Worm (Caenorhabditis elegans) whole organism, L4 larva: ENCODE results near the gene rpl-10.

Experiments used
- F10B5.3 ChIP-seq: sonication (generic microtip); optimal IDR thresholded peaks from 2 replicates; lab custom pipeline; 2016; ENCODE audit warnings: mild to moderate bottlenecking, missing genetic modification characterization, missing compliant biosample characterization
- F26F4.8 ChIP-seq: fragments of 200-800 bp; sonication (Bioruptor generic); conservative IDR thresholded peaks from 2 replicates; pipeline ENCODE4 v1.3.6; 2022; ENCODE audit warnings: missing genetic modification characterization, missing compliant biosample characterization
- F44E2.7 ChIP-seq: fragments of 200-800 bp; sonication (Bioruptor generic); IDR thresholded peaks from 2 replicates; pipeline ENCODE4 v2.1.2; 2022; ENCODE audit warnings: missing genetic modification characterization, missing compliant biosample characterization
- F49E8.2 ChIP-seq: sonication (generic microtip); optimal IDR thresholded peaks from 2 replicates; lab custom pipeline; 2016; ENCODE audit warnings: missing compliant biosample characterization, mild to moderate bottlenecking, missing genetic modification characterization, borderline replicate concordance
- T26A8.4 ChIP-seq: fragments of 200-800 bp; sonication (Bioruptor generic); IDR thresholded peaks from 2 replicates; pipeline ENCODE4 v1.3.6; 2022; ENCODE audit warnings: missing genetic modification characterization, missing compliant biosample characterization
- Y75B8A.6 ChIP-seq: fragments of 200-800 bp; sonication (Bioruptor generic); IDR thresholded peaks from 2 replicates; pipeline ENCODE4 v1.3.6; 2022; ENCODE audit warnings: missing genetic modification reagents, missing genetic modification characterization, missing compliant biosample characterization
- ZK546.5 ChIP-seq, 2 experiments: sonication (generic microtip); optimal IDR thresholded peaks; 2 replicates each; lab custom pipeline; 2017; ENCODE audit warnings: missing biosample characterization in 2 of 2, missing genetic modification characterization in 2 of 2
- aha-1 ChIP-seq: fragments of 150-350 bp; peaks from one replicate; lab custom pipeline; 2014; ENCODE audit warnings: missing biosample characterization, missing genetic modification characterization
- aly-2 ChIP-seq: sonication (generic microtip); optimal IDR thresholded peaks from 2 replicates; lab custom pipeline; 2018; ENCODE audit warnings: missing biosample characterization, missing genetic modification characterization
- arid-1 ChIP-seq: fragments of 200-800 bp; sonication (Bioruptor generic); conservative IDR thresholded peaks from 2 replicates; pipeline ENCODE4 v1.3.6; 2022; ENCODE audit warnings: missing genetic modification reagents, missing genetic modification characterization, missing compliant biosample characterization
- attf-4 ChIP-seq: sonication (generic microtip); optimal IDR thresholded peaks from 3 replicates; lab custom pipeline; 2017; ENCODE audit warnings: missing biosample characterization, missing genetic modification characterization
- ceh-28 ChIP-seq: fragments of 150-350 bp; optimal IDR thresholded peaks from 2 replicates; lab custom pipeline; 2014; ENCODE audit warnings: missing biosample characterization, missing genetic modification reagents, missing genetic modification characterization
- ceh-44 ChIP-seq: fragments of 200-800 bp; sonication (Bioruptor generic); IDR thresholded peaks from 2 replicates; pipeline ENCODE4 v1.3.6; 2022; ENCODE audit warnings: missing genetic modification reagents, missing genetic modification characterization, missing compliant biosample characterization
- ceh-82 ChIP-seq: sonication (generic microtip); optimal IDR thresholded peaks from 2 replicates; lab custom pipeline; 2017; ENCODE audit warnings: missing biosample characterization, missing genetic modification characterization
- daf-12 ChIP-seq: fragments of 150-350 bp; optimal IDR thresholded peaks from 2 replicates; lab custom pipeline; 2014; ENCODE audit warnings: missing biosample characterization, missing genetic modification reagents, missing genetic modification characterization
- daf-8 ChIP-seq: fragments of 200-800 bp; sonication (Bioruptor generic); IDR thresholded peaks from 2 replicates; pipeline ENCODE4 v1.3.6; 2022; ENCODE audit warnings: missing genetic modification characterization, missing compliant biosample characterization
- dmd-6 ChIP-seq: fragments of 200-800 bp; sonication (Bioruptor generic); IDR thresholded peaks from 2 replicates; pipeline ENCODE4 v1.3.6; 2022; ENCODE audit warnings: missing genetic modification reagents, missing genetic modification characterization, missing compliant biosample characterization
- dmd-8 ChIP-seq: fragments of 200-800 bp; sonication (Bioruptor generic); IDR thresholded peaks from 2 replicates; pipeline ENCODE4 v1.3.6; 2022; ENCODE audit warnings: missing genetic modification characterization, missing compliant biosample characterization
- dve-1 ChIP-seq: sonication (generic microtip); optimal IDR thresholded peaks from 2 replicates; lab custom pipeline; 2017; ENCODE audit warnings: antibody characterized with exemption, mild to moderate bottlenecking, missing genetic modification characterization, missing compliant biosample characterization; ENCODE audit not compliant: insufficient read depth
- egl-27 ChIP-seq: sonication (generic microtip); optimal IDR thresholded peaks from 3 replicates; lab custom pipeline; 2017; ENCODE audit warnings: missing biosample characterization, missing genetic modification reagents, missing genetic modification characterization
- fkh-10 ChIP-seq: fragments of 150-350 bp; optimal IDR thresholded peaks from 2 replicates; lab custom pipeline; 2014; ENCODE audit warnings: missing biosample characterization, missing genetic modification reagents, missing genetic modification characterization
- gei-8 ChIP-seq: fragments of 200-800 bp; sonication (Bioruptor generic); optimal IDR thresholded peaks from 2 replicates; lab custom pipeline; 2018; ENCODE audit warnings: mild to moderate bottlenecking, missing genetic modification characterization, missing compliant biosample characterization
- hlh-11 ChIP-seq: fragments of 200-800 bp; sonication (Bioruptor generic); optimal IDR thresholded peaks from 2 replicates; lab custom pipeline; 2018; ENCODE audit warnings: mild to moderate bottlenecking, missing genetic modification characterization, missing compliant biosample characterization
- lin-15B ChIP-seq: fragments of 150-350 bp; sonication (generic microtip); optimal IDR thresholded peaks from 3 replicates; lab custom pipeline; 2014; ENCODE audit warnings: missing biosample characterization, missing genetic modification characterization
- lir-3 ChIP-seq: sonication (generic microtip); optimal IDR thresholded peaks from 2 replicates; lab custom pipeline; 2016; ENCODE audit warnings: mild to moderate bottlenecking, missing genetic modification characterization, missing compliant biosample characterization
- madf-9 ChIP-seq: fragments of 200-800 bp; sonication (Bioruptor generic); conservative IDR thresholded peaks from 2 replicates; pipeline ENCODE4 v1.3.6; 2022; ENCODE audit warnings: missing genetic modification reagents, missing genetic modification characterization, missing compliant biosample characterization
- mdl-1 ChIP-seq, 2 experiments: fragments of 150-350 bp in 1 of 2; sonication (generic microtip) in 1 of 2; optimal IDR thresholded peaks; 2 replicates each; lab custom pipeline; 2014 to 2017; ENCODE audit warnings: missing biosample characterization in 2 of 2, missing genetic modification characterization in 2 of 2
- mep-1 ChIP-seq: fragments of 150-350 bp; sonication (generic microtip); optimal IDR thresholded peaks from 3 replicates; lab custom pipeline; 2014; ENCODE audit warnings: missing biosample characterization, missing genetic modification characterization
- mxl-2 ChIP-seq: fragments of 200-800 bp; sonication (Bioruptor generic); conservative IDR thresholded peaks from 2 replicates; pipeline ENCODE4 v1.3.6; 2022; ENCODE audit warnings: missing genetic modification reagents, missing genetic modification characterization, missing compliant biosample characterization
- nhr-10 ChIP-seq: fragments of 150-350 bp; optimal IDR thresholded peaks from 2 replicates; lab custom pipeline; 2014; ENCODE audit warnings: missing biosample characterization, missing genetic modification characterization
- nhr-111 ChIP-seq: fragments of 200-800 bp; sonication (Bioruptor generic); optimal IDR thresholded peaks from 2 replicates; lab custom pipeline; 2018; ENCODE audit warnings: mild to moderate bottlenecking, missing genetic modification characterization, missing compliant biosample characterization
- nhr-237 ChIP-seq: sonication (generic microtip); optimal IDR thresholded peaks from 2 replicates; lab custom pipeline; 2017; ENCODE audit warnings: missing biosample characterization, missing genetic modification characterization
- nhr-41 ChIP-seq: fragments of 200-800 bp; sonication (Bioruptor generic); IDR thresholded peaks from 2 replicates; pipeline ENCODE4 v1.3.6; 2022; ENCODE audit warnings: missing genetic modification reagents, missing genetic modification characterization, missing compliant biosample characterization
- nhr-42 ChIP-seq: fragments of 200-800 bp; sonication (Bioruptor generic); IDR thresholded peaks from 2 replicates; pipeline ENCODE4 v1.3.6; 2022; ENCODE audit warnings: missing genetic modification characterization, missing compliant biosample characterization
- nhr-6 ChIP-seq: fragments of 150-350 bp; optimal IDR thresholded peaks from 2 replicates; lab custom pipeline; 2014; ENCODE audit warnings: missing biosample characterization, missing genetic modification characterization
- php-3 ChIP-seq: fragments of 200-800 bp; sonication (Bioruptor generic); IDR thresholded peaks from 2 replicates; pipeline ENCODE4 v1.3.6; 2022; ENCODE audit warnings: missing genetic modification reagents, missing genetic modification characterization, missing compliant biosample characterization
- rbr-2 ChIP-seq: sonication (generic microtip); optimal IDR thresholded peaks from 2 replicates; lab custom pipeline; 2016; ENCODE audit warnings: missing genotype, missing genetic modification characterization, missing compliant biosample characterization
- set-16 ChIP-seq: fragments of 200-800 bp; sonication (Bioruptor generic); IDR thresholded peaks from 2 replicates; pipeline ENCODE4 v1.3.6; 2022; ENCODE audit warnings: missing genetic modification reagents, missing genetic modification characterization, missing compliant biosample characterization
- skn-1 ChIP-seq: fragments of 150-350 bp; optimal IDR thresholded peaks from 2 replicates; lab custom pipeline; 2014; ENCODE audit warnings: missing biosample characterization, missing genetic modification characterization
- snpc-1.2 ChIP-seq: fragments of 200-800 bp; sonication (Bioruptor generic); IDR thresholded peaks from 2 replicates; pipeline ENCODE4 v1.3.6; 2022; ENCODE audit warnings: missing genetic modification reagents, missing genetic modification characterization, missing compliant biosample characterization
- snpc-4 ChIP-seq: fragments of 150-350 bp; optimal IDR thresholded peaks from 2 replicates; lab custom pipeline; 2014; ENCODE audit warnings: missing biosample characterization, missing genetic modification characterization
- tag-97 ChIP-seq: fragments of 200-800 bp; sonication (Bioruptor generic); IDR thresholded peaks from 2 replicates; pipeline ENCODE4 v1.3.6; 2022; ENCODE audit warnings: missing genetic modification characterization, missing compliant biosample characterization
- tra-1 ChIP-seq: fragments of 200-800 bp; sonication (Bioruptor generic); IDR thresholded peaks from 2 replicates; pipeline ENCODE4 v1.3.6; 2022; ENCODE audit warnings: missing genetic modification reagents, missing genetic modification characterization, missing compliant biosample characterization
- unc-39 ChIP-seq: sonication (generic microtip); optimal IDR thresholded peaks from 2 replicates; lab custom pipeline; 2017; ENCODE audit warnings: missing biosample characterization, missing genetic modification characterization
- unc-62 ChIP-seq, 3 experiments: fragments of 150-350 bp in 1 of 3; sonication (generic microtip); optimal IDR thresholded peaks in 2 of 3; peaks in 1 of 3; 1 replicate in 1 of 3; 2 replicates in 2 of 3; lab custom pipeline; 2014 to 2017; ENCODE audit warnings: missing biosample characterization in 3 of 3, missing genetic modification characterization in 3 of 3, missing genetic modification reagents in 3 of 3, missing genotype in 1 of 3
- vab-7 ChIP-seq: fragments of 200-800 bp; sonication (Bioruptor generic); IDR thresholded peaks from 2 replicates; pipeline ENCODE4 v1.3.6; 2022; ENCODE audit warnings: missing genetic modification reagents, missing genetic modification characterization, missing compliant biosample characterization
- zag-1 ChIP-seq: fragments of 150-350 bp; optimal IDR thresholded peaks from 2 replicates; lab custom pipeline; 2014; ENCODE audit warnings: missing biosample characterization, missing genetic modification characterization
- zfp-3 ChIP-seq: fragments of 200-800 bp; sonication (Bioruptor generic); conservative IDR thresholded peaks from 2 replicates; pipeline ENCODE4 v1.3.6; 2022; ENCODE audit warnings: missing genetic modification reagents, missing genetic modification characterization, missing compliant biosample characterization
- zip-2 ChIP-seq: fragments of 150-350 bp; optimal IDR thresholded peaks from 2 replicates; lab custom pipeline; 2014; ENCODE audit warnings: missing biosample characterization, missing genetic modification characterization
- ztf-11 ChIP-seq: fragments of 150-350 bp; optimal IDR thresholded peaks from 2 replicates; lab custom pipeline; 2014; ENCODE audit warnings: missing biosample characterization, missing genetic modification characterization

rpl-10 gene

DNA sequence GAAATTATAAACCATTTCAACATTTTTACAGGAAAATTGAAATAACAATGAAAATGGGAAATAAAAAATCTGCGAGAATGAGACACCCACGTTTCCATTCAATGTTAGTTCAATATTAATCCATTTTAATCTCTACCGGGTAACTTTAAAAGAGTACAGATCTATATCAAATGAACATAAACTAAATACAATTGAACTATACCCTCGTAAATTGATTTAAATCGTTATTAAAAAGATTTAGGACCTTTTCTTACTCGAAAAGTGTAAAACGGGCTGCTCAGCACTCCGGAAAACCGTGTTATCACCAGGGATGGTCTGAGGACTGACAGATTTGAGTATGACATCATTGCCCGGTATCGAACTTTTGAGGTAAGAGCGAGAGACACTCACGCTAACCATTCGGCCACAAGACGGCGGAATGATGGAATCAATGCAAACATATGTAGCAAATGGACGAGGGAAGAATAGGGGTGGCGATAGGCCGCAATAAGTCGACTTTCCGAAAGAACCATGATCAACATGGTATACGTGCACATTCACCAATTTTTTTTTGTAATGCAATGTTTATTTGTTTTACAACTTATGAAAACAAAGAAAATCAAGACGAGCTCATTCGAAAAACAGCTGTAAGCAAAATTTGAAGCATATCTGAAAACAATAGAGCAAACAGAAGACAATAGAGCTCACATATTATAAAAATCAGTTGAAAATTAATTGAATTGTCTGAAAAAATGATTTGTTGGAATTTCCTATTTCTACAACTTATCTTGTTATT lies 36.6 kb upstream of the rpl-10 start, which contains the start of the genes chst-1 and C41C4.9 (continued):
- TF ChIP-seq Y75B8A.6 (GFP tag; lab: Robert Waterston, UW) (0 out of 2 replicates have a peak, but pooled peaks have one; percentile 56), zag-1 (no peak), unc-62 (GFP tag; optimal IDR thresholded peaks at IDR 0.05 in 1 of 2; lab: Kevin White, UChicago) (peak in 1 of 2 experiments; percentile 89), unc-62 (tag; optimal IDR thresholded peaks at IDR 0.05; lab: Kevin White, UChicago) (no peak), lin-15B (tag; lab: Kevin White, UChicago) (no peak), T26A8.4 (GFP tag; lab: Robert Waterston, UW) (peak; percentile 91), dve-1 (tag; lab: Kevin White, UChicago) (peak; percentile 78), lir-3 (peak; percentile 82), F44E2.7 (GFP tag; lab: Robert Waterston, UW) (peak; percentile 93), rbr-2 (peak; percentile 60), attf-4 (no peak), ceh-28 (tag; lab: Kevin White, UChicago) (no peak), F10B5.3 (tag; lab: Kevin White, UChicago) (peak; percentile 48), tag-97 (GFP tag; lab: Robert Waterston, UW) (no peak), nhr-6 (tag; lab: Kevin White, UChicago) (peak; percentile 79), fkh-10 (GFP tag; lab: Kevin White, UChicago) (no peak), dmd-6 (peak; percentile 67), F26F4.8 (GFP tag; lab: Robert Waterston, UW) (peak; percentile 97), nhr-237 (tag; lab: Kevin White, UChicago) (no peak), hlh-11 (tag; lab: Kevin White, UChicago) (peak; percentile 74), madf-9 (GFP tag; lab: Robert Waterston, UW) (peak; percentile 90), snpc-4 (peak; percentile 3), daf-8 (GFP tag; lab: Robert Waterston, UW) (0 out of 2 replicates have a peak, but pooled peaks have one; percentile 70), dmd-8 (GFP tag; lab: Robert Waterston, UW) (peak; percentile 99), arid-1 (GFP tag; lab: Robert Waterston, UW) (peak; percentile 91), nhr-42 (no peak; the same call in none of the 2 replicates), php-3 (GFP tag; lab: Robert Waterston, UW) (peak; percentile 90), nhr-10 (tag; lab: Kevin White, UChicago) (no peak), ceh-44 (peak; percentile 79; the same call in 1 of the 2 replicates), tra-1 (GFP tag; lab: Robert Waterston, UW) (peak; percentile 93), vab-7 (peak; percentile 94), nhr-111 (GFP tag; lab: Kevin White, UChicago) (peak; percentile 88), mxl-2 (GFP tag; lab: Robert Waterston, UW) (peak; percentile 71; the same call in 1 of the 2 replicates), aha-1 (peak; percentile 93), skn-1 (tag; lab: Kevin White, UChicago) (no peak), ceh-82 (tag; lab: Kevin White, UChicago) (no peak)

DNA sequence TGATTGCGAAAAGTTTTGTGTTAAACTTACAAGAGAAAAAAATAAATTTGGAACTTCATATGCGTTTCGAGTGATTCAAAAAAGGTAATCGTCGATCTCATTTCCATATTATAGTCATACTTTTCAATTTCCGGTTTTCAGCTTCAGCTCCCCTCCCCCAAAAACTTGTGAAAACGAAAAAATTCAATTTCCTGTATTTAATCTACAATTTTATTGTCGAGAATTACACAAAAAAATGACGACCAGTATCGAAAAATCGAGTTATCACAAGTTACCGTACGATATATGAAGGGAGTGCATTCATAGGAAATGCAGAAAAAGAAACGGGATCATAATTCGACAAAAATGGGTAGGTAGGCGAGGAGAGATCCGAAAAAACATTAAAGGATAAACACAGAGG lies 31.6 kb upstream of the rpl-10 start, which contains the start of gene lron-4:
TSS of gene lron-4 (minus strand) at position 101 of the 400 bp plus-strand sequence.
- TF ChIP-seq daf-12 (no peak), egl-27 (tag; lab: Kevin White, UChicago) (no peak), snpc-1.2 (GFP tag; lab: Robert Waterston, UW) (no peak), zfp-3 (no peak), set-16 (GFP tag; lab: Robert Waterston, UW) (no peak), nhr-41 (GFP tag; lab: Robert Waterston, UW) (no peak), unc-39 (tag; lab: Kevin White, UChicago) (no peak), gei-8 (no peak), mep-1 (no peak), aly-2 (tag; lab: Kevin White, UChicago) (no peak), ztf-11 (tag; lab: Kevin White, UChicago) (no peak), unc-62 (GFP tag; optimal IDR thresholded peaks at IDR 0.05 in 1 of 2; lab: Kevin White, UChicago) (no peak), unc-62 (tag; optimal IDR thresholded peaks at IDR 0.05; lab: Kevin White, UChicago) (no peak), zip-2 (tag; lab: Kevin White, UChicago) (no peak), mdl-1 (tag; optimal IDR thresholded peaks at IDR 0.05; lab: Kevin White, UChicago) (no peak), ZK546.5 (tag; optimal IDR thresholded peaks at IDR 0.05; lab: Kevin White, UChicago) (no peak), F49E8.2 (no peak)
- TF ChIP-seq, all 104 proteins: peak for 0
